Worm (Caenorhabditis elegans) whole organism, dauer: Measurements from ENCODE around the gene F18E9.7.

Source experiments
- unc-62 ChIP-seq: sonication (generic microtip); optimal IDR thresholded peaks from 2 replicates; lab custom pipeline; 2017; ENCODE audit warnings: missing biosample characterization, missing genetic modification reagents, missing genetic modification characterization

The F18E9.7 gene

ce11 chrX:8598491-8598890 lies 944 bp upstream of the F18E9.7 start:
- TF ChIP-seq unc-62 (GFP tag; lab: Kevin White, UChicago): no peak

ce11 chrX:8592881-8593280 lies 4.7 kb downstream of the F18E9.7 start, which contains the start of gene nlp-7:
TSS of gene nlp-7 (plus strand) at chrX:8593181.
- no peak for TF ChIP-seq unc-62 (GFP tag; lab: Kevin White, UChicago)

ce11 chrX:8585837-8586236 lies 11.7 kb downstream of the F18E9.7 start, which contains the start of gene F18E9.3:
TSS of gene F18E9.3 (plus strand) at chrX:8586147.
- no peak for TF ChIP-seq unc-62 (GFP tag; lab: Kevin White, UChicago)

- TF ChIP-seq unc-62 (GFP tag; lab: Kevin White, UChicago): no peak
Measured at ce11 chrX:8584825-8585384, 12.6 kb downstream of the F18E9.7 start.

ce11 chrX:8582767-8583360 lies 14.7 kb downstream of the F18E9.7 start:
- TF ChIP-seq unc-62 (GFP tag; lab: Kevin White, UChicago): no peak

DNA sequence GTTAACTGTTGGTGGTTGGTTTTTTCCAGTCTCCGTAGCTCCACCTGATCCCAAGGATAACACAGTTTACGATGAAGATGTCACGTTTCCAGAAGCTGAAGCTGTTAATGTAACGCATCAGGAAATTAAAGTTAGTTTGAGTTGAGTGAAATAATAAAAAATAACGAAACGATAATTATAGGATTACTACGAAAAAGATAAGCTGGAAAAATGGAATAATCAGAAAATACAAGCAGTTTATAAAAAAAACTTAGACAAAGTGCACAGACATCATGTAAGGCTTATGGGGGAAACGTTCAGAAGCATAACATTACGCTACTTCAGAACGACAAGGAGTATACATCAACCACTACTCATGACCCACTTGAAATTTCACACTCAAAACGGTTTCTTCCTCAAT lies 16.1 kb downstream of the F18E9.7 start, which contains the start of gene F18E9.8:
Gene F18E9.8 (minus strand): TSS at position 101 of the 400 bp plus-strand sequence.
- no peak for TF ChIP-seq unc-62 (GFP tag; lab: Kevin White, UChicago)

DNA sequence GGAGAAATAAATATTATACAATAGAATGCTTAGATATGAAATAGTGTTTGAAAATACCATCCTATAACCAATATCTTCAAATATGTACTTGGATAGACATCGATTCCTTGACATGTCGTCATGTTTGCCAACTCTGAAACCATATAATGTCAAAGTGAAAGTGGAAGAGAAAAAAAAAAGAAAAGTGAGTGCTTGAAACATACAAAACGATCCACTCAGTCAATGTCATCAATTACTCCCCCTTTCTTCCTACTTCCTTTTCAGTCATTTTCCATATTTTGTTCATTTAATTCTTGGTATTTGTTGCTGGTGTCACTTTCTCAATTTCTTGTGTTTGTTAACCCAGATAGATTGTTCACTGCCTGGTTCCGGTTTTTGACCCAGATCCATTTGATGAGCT lies 17.3 kb downstream of the F18E9.7 start, which contains the start of gene F18E9.4:
Gene F18E9.4 (plus strand): TSS at position 301 of the 400 bp plus-strand sequence.
- TF ChIP-seq unc-62 (GFP tag; lab: Kevin White, UChicago): no peak

- no peak for TF ChIP-seq unc-62 (GFP tag; lab: Kevin White, UChicago)
Measured at ce11 chrX:8570997-8571517, 26.5 kb downstream of the F18E9.7 start, which contains the start of gene jmjd-3.1. TSS of gene jmjd-3.1 (plus strand) at chrX:8571047.

- TF ChIP-seq unc-62 (GFP tag; lab: Kevin White, UChicago): no peak
Measured at ce11 chrX:8569159-8569558, 28.4 kb downstream of the F18E9.7 start.

ce11 chrX:8568423-8568903 lies 29.1 kb downstream of the F18E9.7 start:
- TF ChIP-seq unc-62 (GFP tag; lab: Kevin White, UChicago): no peak

- no peak for TF ChIP-seq unc-62 (GFP tag; lab: Kevin White, UChicago)
Measured at ce11 chrX:8567823-8568314, 29.7 kb downstream of the F18E9.7 start.

DNA sequence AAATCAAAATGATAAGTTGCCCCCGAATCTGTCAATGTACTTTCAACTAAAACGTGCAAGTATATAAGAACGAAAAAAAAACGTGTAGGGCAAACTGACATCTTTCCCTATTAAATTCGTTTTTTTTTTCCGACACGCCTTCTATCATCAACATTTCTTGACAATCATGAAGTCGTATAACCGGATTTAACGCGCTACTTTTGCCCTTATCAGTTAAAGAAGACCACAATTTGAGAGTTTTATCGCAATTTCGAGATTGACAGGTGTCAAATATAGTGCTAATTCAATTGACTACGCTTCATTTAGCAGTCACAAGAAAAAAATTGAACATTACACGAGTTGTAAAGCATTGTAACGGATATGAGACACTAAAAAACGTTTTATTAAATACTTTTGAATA lies 30.4 kb downstream of the F18E9.7 start:
- no peak for TF ChIP-seq unc-62 (GFP tag; lab: Kevin White, UChicago)

- no peak for TF ChIP-seq unc-62 (GFP tag; lab: Kevin White, UChicago)
Measured at ce11 chrX:8566521-8567032, 31.0 kb downstream of the F18E9.7 start.

DNA sequence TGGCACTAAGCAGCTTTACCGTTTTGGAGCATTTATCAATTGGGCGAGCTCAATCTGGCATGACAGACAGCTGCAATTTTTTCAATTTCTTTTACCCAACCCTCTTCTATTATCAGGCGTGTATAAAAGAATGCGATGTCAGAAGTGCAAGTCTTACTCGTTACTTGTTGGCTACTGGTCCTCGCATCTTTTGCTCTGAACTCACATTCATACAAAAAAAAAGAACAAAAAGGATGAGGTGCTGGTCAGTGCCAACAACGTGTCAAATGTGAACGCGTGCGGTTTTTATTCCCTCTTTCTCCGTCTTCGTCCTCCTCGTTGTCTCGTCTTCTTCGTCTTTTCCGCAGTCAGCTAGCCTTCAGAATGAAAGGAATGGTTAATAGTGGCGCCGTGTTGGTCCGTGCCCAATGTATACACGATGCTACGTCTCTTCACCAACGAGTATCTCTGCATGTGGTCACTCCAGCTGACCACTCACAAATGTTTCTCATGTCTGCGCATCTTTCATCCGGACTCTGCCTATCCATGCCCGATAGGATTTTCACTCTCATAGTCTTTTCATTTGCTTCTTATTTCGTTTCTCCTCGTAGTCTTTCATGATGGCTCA lies 31.6 kb downstream of the F18E9.7 start:
- TF ChIP-seq unc-62 (GFP tag; lab: Kevin White, UChicago): no peak

DNA sequence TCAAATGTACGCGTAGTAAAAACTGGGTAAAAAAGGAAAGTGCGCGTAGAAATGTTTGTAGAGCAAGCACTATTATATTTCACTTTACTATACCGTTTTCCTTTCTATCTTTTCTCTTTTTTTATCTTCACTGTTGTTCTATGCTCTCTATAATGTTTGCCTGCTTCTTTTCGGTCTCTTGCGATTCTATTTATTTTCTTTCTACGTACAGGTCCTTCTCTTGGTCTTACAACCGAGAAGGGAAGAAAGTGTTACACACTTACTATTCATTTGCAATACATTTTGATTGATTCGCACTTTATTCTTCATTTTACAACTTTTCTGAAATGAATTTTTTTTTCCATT lies 33.1 kb downstream of the F18E9.7 start:
- TF ChIP-seq unc-62 (GFP tag; lab: Kevin White, UChicago): no peak
